Fruit fly (Drosophila melanogaster) whole organism, prepupa: ENCODE measurements around the gene yip7.

Source experiments
- CG10631 ChIP-seq: fragments of 200-800 bp; sonication (Bioruptor generic); optimal IDR thresholded peaks from 2 replicates; lab custom pipeline; 2016; ENCODE audit warnings: missing biosample characterization, missing genetic modification characterization
- CG34406 ChIP-seq: fragments of 200-800 bp; sonication (Bioruptor generic); optimal IDR thresholded peaks from 3 replicates; lab custom pipeline; 2016; ENCODE audit warnings: missing biosample characterization, missing genetic modification characterization
- CG7368 ChIP-seq: fragments of 200-800 bp; sonication (Bioruptor generic); optimal IDR thresholded peaks from 3 replicates; lab custom pipeline; 2016; ENCODE audit warnings: missing biosample characterization, missing genetic modification characterization
- Hr38 ChIP-seq: sonication (Bioruptor generic); optimal IDR thresholded peaks from 2 replicates; lab custom pipeline; 2016; ENCODE audit warnings: missing biosample characterization, missing genetic modification characterization
- Hr39 ChIP-seq: fragments of 200-800 bp; sonication (Bioruptor generic); optimal IDR thresholded peaks from 2 replicates; lab custom pipeline; 2016; ENCODE audit warnings: missing biosample characterization, missing genetic modification characterization
- Hr4 ChIP-seq: fragments of 200-800 bp; sonication (Bioruptor generic); optimal IDR thresholded peaks from 3 replicates; lab custom pipeline; 2016; ENCODE audit warnings: missing biosample characterization, missing genetic modification characterization
- Lpt ChIP-seq: fragments of 200-800 bp; sonication (Bioruptor generic); optimal IDR thresholded peaks from 3 replicates; lab custom pipeline; 2016; ENCODE audit warnings: missing biosample characterization, missing genetic modification characterization
- OdsH ChIP-seq: fragments of 200-800 bp; sonication (Bioruptor generic); optimal IDR thresholded peaks from 3 replicates; lab custom pipeline; 2016; ENCODE audit warnings: missing biosample characterization, missing genetic modification characterization
- Sox14 ChIP-seq: fragments of 200-800 bp; sonication (Bioruptor generic); optimal IDR thresholded peaks from 3 replicates; lab custom pipeline; 2016; ENCODE audit warnings: missing biosample characterization, missing genetic modification characterization
- Sox15 ChIP-seq: fragments of 200-800 bp; sonication (Bioruptor generic); optimal IDR thresholded peaks from 3 replicates; lab custom pipeline; 2016; ENCODE audit warnings: missing biosample characterization, missing genetic modification characterization
- achi ChIP-seq: fragments of 200-800 bp; sonication (Bioruptor generic); optimal IDR thresholded peaks from 3 replicates; lab custom pipeline; 2016; ENCODE audit warnings: missing biosample characterization, missing genetic modification characterization
- dsx ChIP-seq: fragments of 200-800 bp; optimal IDR thresholded peaks from 3 replicates; lab custom pipeline; 2019; ENCODE audit warnings: missing biosample characterization, mild to moderate bottlenecking, missing genetic modification characterization, moderate library complexity; ENCODE audit not compliant: poor library complexity, severe bottlenecking
- esn ChIP-seq: fragments of 200-800 bp; sonication (Bioruptor generic); optimal IDR thresholded peaks from 2 replicates; lab custom pipeline; 2016; ENCODE audit warnings: missing biosample characterization, mild to moderate bottlenecking, missing genetic modification characterization, moderate library complexity
- fd59A ChIP-seq: fragments of 200-800 bp; sonication (Bioruptor generic); optimal IDR thresholded peaks from 2 replicates; lab custom pipeline; 2017; ENCODE audit warnings: missing biosample characterization, mild to moderate bottlenecking, missing genetic modification characterization, missing genetic modification reagents
- fd85E ChIP-seq: fragments of 200-800 bp; sonication (Bioruptor generic); optimal IDR thresholded peaks from 3 replicates; lab custom pipeline; 2016; ENCODE audit warnings: missing biosample characterization, missing genetic modification characterization
- fkh ChIP-seq: fragments of 200-800 bp; sonication (Bioruptor generic); optimal IDR thresholded peaks from 3 replicates; lab custom pipeline; 2017; ENCODE audit warnings: missing biosample characterization, mild to moderate bottlenecking, missing genetic modification characterization, moderate library complexity
- pdm3 ChIP-seq: fragments of 200-800 bp; sonication (Bioruptor generic); optimal IDR thresholded peaks from 3 replicates; lab custom pipeline; 2016; ENCODE audit warnings: missing biosample characterization, missing genetic modification characterization
- ss ChIP-seq, 2 experiments: fragments of 200-800 bp; sonication (Bioruptor generic); optimal IDR thresholded peaks; 2 replicates in 1 of 2; 3 replicates in 1 of 2; lab custom pipeline; 2017 to 2018; ENCODE audit warnings: mild to moderate bottlenecking in 2 of 2, missing biosample characterization in 2 of 2, missing genetic modification characterization in 2 of 2, moderate library complexity in 1 of 2
- vri ChIP-seq: fragments of 200-800 bp; sonication (Bioruptor generic); optimal IDR thresholded peaks from 3 replicates; lab custom pipeline; 2016; ENCODE audit warnings: missing biosample characterization, mild to moderate bottlenecking, missing genetic modification characterization

Gene yip7

DNA sequence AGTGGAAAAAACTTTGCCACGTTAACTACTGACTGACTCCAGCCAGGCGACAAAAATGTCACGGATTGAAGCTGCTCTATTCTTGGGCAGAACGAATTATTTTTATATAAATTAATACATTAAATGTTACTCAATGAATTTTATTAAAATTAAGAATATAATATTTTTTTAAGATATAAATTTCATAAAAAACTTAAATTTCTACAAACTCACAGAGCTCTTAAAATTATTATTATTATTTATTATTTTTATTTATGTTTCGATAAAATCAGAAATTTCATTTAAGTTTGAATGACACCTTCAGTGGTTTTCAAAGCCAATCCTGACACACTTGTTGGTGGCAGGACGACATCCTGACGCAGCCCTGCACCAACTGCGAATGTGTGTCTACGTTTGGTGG, 50.1 kb downstream of the yip7 start (continued):
- peak; percentile 22 for TF ChIP-seq Sox15 (GFP tag; lab: Kevin White, UChicago)
- TF ChIP-seq Sox14 (GFP tag; lab: Kevin White, UChicago): peak; percentile 41
- peak; percentile 63 for TF ChIP-seq dsx
- TF ChIP-seq fd85E: no peak
- peak; percentile 7 for TF ChIP-seq Hr39 (GFP tag; lab: Kevin White, UChicago)
- TF ChIP-seq CG7368 (GFP tag; lab: Kevin White, UChicago): no peak
- peak; percentile 66 to 81 for TF ChIP-seq ss (GFP tag; optimal IDR thresholded peaks at IDR 0.05; lab: Kevin White, UChicago)
- peak; percentile 72 for TF ChIP-seq OdsH (GFP tag; lab: Kevin White, UChicago)
- peak; percentile 33 for TF ChIP-seq fd59A
- peak; percentile 39 for TF ChIP-seq Lpt (GFP tag; lab: Kevin White, UChicago)
- peak; percentile 48 for TF ChIP-seq esn (GFP tag; lab: Kevin White, UChicago)
- peak; percentile 1 for TF ChIP-seq vri (GFP tag; lab: Kevin White, UChicago)
- peak; percentile 69 for TF ChIP-seq CG10631
- peak; percentile 83 for TF ChIP-seq achi (GFP tag; lab: Kevin White, UChicago)
- no peak for TF ChIP-seq fkh (GFP tag; lab: Kevin White, UChicago)
- TF ChIP-seq Hr38 (GFP tag; lab: Kevin White, UChicago): no peak
- peak; percentile 23 for TF ChIP-seq pdm3 (GFP tag; lab: Kevin White, UChicago)
- peak; percentile 68 for TF ChIP-seq CG34406 (GFP tag; lab: Kevin White, UChicago)
- peak; percentile 46 for TF ChIP-seq Hr4 (GFP tag; lab: Kevin White, UChicago)
